Worm (Caenorhabditis elegans): Measurements from ENCODE around the gene D2007.1.

The D2007.1 gene

DNA sequence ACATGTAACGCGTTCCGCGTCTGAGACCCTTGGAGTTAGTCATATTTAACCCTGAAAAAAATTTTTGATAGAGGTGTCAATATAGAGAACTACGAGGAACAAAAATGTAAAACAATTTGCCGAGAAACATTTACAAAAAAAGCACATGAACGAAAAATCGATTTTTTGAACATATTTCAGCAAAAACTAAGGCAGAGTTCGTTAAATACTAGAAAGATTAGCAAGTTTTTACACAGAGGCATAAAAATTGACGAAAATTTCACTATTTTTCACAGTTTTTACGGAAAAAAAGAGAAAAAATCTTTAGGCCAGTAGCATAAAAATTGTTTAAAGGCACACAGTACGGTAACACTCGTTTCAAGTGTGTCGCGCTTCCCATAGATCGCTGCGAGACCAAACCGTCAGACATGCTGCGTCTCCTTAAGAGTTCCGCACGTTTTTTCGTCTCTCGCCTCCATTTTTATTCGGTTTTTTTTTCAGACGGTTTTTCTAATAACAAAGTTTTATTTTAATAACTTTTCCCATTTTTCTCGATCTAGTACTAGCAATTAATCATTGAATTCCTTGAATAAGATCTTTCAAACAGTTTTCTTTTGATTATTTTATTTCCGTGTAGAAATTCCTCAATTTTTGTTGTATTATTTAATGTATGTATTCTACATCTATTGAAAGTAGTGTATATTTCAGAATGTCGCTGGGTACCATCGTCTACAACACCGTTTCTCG is 24.9 kb upstream of the D2007.1 start, which contains the start of the genes rpl-21 and C14B9.10 (continued):
- TF ChIP-seq attf-3 (GFP tag; conservative IDR thresholded peaks at IDR 0.05) (peak; percentile 70), let-607 (tag; optimal IDR thresholded peaks at IDR 0.05) (peak in 1 of 2 experiments; percentile 59), cebp-2 (GFP tag; IDR thresholded peaks at IDR 0.05) (no peak), nhr-80 (tag; optimal IDR thresholded peaks at IDR 0.05) (peak; percentile 36), nfyb-1 (GFP tag; IDR thresholded peaks at IDR 0.05) (peak; percentile 74), efl-1 (GFP tag; optimal IDR thresholded peaks at IDR 0.05) (peak; percentile 55), rec-8 (tag; optimal IDR thresholded peaks at IDR 0.05) (peak in 1 of 2 experiments; percentile 46), F52B5.7 (tag; optimal IDR thresholded peaks at IDR 0.05) (no peak)

DNA sequence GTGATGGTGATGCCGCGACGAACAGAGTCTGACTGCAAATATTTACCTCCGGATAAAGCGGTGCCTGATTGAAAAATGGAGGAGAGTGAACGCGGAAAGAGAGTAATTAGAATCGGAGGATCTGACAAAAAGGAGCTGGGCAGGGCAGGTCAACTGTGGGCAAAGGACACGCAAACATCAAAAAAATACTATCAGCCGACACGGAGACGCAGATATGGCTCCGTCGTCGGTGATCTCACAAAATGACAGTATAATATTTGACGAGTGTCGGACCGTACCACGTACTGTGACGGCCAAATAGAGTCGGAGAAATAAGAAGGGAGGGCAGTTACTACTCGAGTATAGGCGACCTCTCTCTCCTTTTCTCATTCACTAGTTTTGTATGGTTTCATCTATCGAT is 22.8 kb upstream of the D2007.1 start:
- TF ChIP-seq nfyb-1 (GFP tag; IDR thresholded peaks at IDR 0.05) (peak; percentile 39; the same call in 1 of the 2 replicates), ztf-18 (tag; optimal IDR thresholded peaks at IDR 0.05) (no peak), hsf-1 (GFP tag; IDR thresholded peaks at IDR 0.05) (no peak), tlf-1 (GFP tag; optimal IDR thresholded peaks at IDR 0.05) (no peak), hlh-26 (GFP tag; conservative IDR thresholded peaks at IDR 0.05) (no peak), ztf-3 (GFP tag; optimal IDR thresholded peaks at IDR 0.05) (no peak), zfh-2 (GFP tag; conservative IDR thresholded peaks at IDR 0.05) (0 out of 2 replicates have a peak, but pooled peaks have one; percentile 9), ceh-27 (GFP tag; optimal IDR thresholded peaks at IDR 0.05) (no peak), B0336.3 (GFP tag; IDR thresholded peaks at IDR 0.05) (no peak), him-1 (tag; optimal IDR thresholded peaks at IDR 0.05) (no peak), snpc-4 (GFP tag; optimal IDR thresholded peaks at IDR 0.05) (no peak), snpc-4 (tag; optimal IDR thresholded peaks at IDR 0.05) (no peak), ccch-3 (GFP tag; optimal IDR thresholded peaks at IDR 0.05) (no peak), C17E4.6 (GFP tag; IDR thresholded peaks at IDR 0.05) (no peak), ZK185.1 (tag; optimal IDR thresholded peaks at IDR 0.05; ENCODE audit: poor library complexity, severe bottlenecking) (no peak), dox-1 (GFP tag; IDR thresholded peaks at IDR 0.05) (no peak)

DNA sequence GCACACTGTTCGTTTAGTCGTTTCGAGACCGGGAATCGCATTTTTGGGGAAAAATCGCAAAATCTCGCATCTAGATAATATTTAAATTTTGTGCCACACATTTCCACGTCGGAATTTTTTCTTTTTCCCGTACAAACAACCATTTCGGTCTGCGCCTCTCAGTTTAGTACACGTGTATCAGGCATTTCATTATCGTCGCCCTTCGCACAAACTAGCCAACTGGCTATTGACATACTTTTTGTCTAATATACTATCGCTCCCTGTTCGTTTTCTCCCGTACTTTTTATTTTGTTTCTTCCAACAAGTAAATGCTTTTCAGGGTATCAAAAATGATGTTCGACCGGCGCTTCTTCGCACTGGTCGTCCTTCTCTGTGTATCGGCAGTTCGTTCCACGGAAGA is 21.9 kb upstream of the D2007.1 start, which contains the start of gene C14B9.2:
TSS of gene C14B9.2 (plus strand) at position 320 of the 400 bp plus-strand sequence.
- TF ChIP-seq egl-18 (GFP tag; IDR thresholded peaks at IDR 0.05) (no peak), B0019.2 (GFP tag; conservative IDR thresholded peaks at IDR 0.05) (no peak), attf-5 (GFP tag; optimal IDR thresholded peaks at IDR 0.05) (peak; percentile 24), ceh-58 (GFP tag; IDR thresholded peaks at IDR 0.05) (no peak), lin-40 (tag; optimal IDR thresholded peaks at IDR 0.05) (no peak), snpc-4 (GFP tag; optimal IDR thresholded peaks at IDR 0.05) (no peak), snpc-4 (tag; optimal IDR thresholded peaks at IDR 0.05) (no peak), let-607 (tag; optimal IDR thresholded peaks at IDR 0.05) (peak; percentile 59 to 88), F57C9.4 (tag; optimal IDR thresholded peaks at IDR 0.05) (no peak), nhr-80 (tag; optimal IDR thresholded peaks at IDR 0.05) (peak; percentile 55), dox-1 (GFP tag; IDR thresholded peaks at IDR 0.05) (0 out of 2 replicates have a peak, but pooled peaks have one; percentile 34), ekl-4 (GFP tag; IDR thresholded peaks at IDR 0.05) (no peak)

DNA sequence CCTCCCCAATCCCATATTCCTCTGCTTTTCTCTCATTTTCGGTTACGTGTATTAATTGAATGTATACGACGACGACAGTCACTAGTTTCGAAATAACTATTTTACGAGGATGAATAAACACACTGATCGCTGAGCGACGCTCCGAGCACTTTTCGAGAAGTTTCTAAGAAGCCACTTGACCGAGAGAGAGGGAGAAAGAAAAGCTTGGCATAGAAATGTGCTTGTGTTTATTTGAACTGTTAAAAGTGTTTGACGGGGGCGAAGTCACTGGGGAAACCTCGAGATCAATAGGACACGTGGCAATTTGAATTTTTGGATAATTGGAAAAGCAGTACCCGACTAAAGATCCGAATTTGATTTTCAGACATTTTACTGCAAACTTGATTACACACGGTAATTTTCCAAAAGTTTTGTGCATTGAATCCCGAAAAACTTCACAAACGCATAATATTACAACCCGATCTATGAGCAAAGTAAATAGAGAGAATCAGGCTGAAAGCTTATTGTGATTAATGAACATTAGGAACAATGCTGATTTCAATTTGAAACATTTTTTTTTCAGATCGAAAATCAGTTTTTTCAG is 18.7 kb upstream of the D2007.1 start:
- TF ChIP-seq ceh-100 (GFP tag; IDR thresholded peaks at IDR 0.05) (no peak), sea-2 (GFP tag; IDR thresholded peaks at IDR 0.05) (no peak), hrde-1 (tag; optimal IDR thresholded peaks at IDR 0.05; ENCODE audit: borderline replicate concordance) (no peak), egrh-3 (GFP tag; IDR thresholded peaks at IDR 0.05) (no peak), hmg-1.2 (GFP tag; IDR thresholded peaks at IDR 0.05) (no peak)
